Worm (Caenorhabditis elegans) whole organism, late embryonic: Measurements from ENCODE around the gene die-1.

Source experiments
- C38D4.7 ChIP-seq: fragments of 200-800 bp; sonication (Bioruptor generic); optimal IDR thresholded peaks from 2 replicates; lab custom pipeline; 2018; ENCODE audit warnings: mild to moderate bottlenecking, missing genetic modification characterization, moderate library complexity, missing compliant biosample characterization
- K09A11.1 ChIP-seq: sonication (generic microtip); optimal IDR thresholded peaks from 2 replicates; lab custom pipeline; 2017; ENCODE audit warnings: antibody characterized with exemption, mild to moderate bottlenecking, missing genetic modification characterization, missing compliant biosample characterization; ENCODE audit not compliant: insufficient read depth
- T23F11.4 ChIP-seq: fragments of 200-800 bp; sonication (Bioruptor generic); optimal IDR thresholded peaks from 2 replicates; lab custom pipeline; 2018; ENCODE audit warnings: mild to moderate bottlenecking, missing genetic modification characterization, missing compliant biosample characterization
- Y22D7AL.16 ChIP-seq: sonication (generic microtip); optimal IDR thresholded peaks from 2 replicates; lab custom pipeline; 2016; ENCODE audit warnings: missing genetic modification characterization, missing compliant biosample characterization
- ahr-1 ChIP-seq: sonication (generic microtip); optimal IDR thresholded peaks from 2 replicates; lab custom pipeline; 2016; ENCODE audit warnings: missing genetic modification characterization, missing compliant biosample characterization
- ceh-18 ChIP-seq: sonication (generic microtip); optimal IDR thresholded peaks from 2 replicates; lab custom pipeline; 2016; ENCODE audit warnings: missing genetic modification characterization, missing compliant biosample characterization
- ceh-19 ChIP-seq: fragments of 200-800 bp; sonication (Bioruptor generic); optimal IDR thresholded peaks from 2 replicates; lab custom pipeline; 2018; ENCODE audit warnings: mild to moderate bottlenecking, missing genetic modification characterization, missing compliant biosample characterization
- ceh-2 ChIP-seq: sonication (generic microtip); optimal IDR thresholded peaks from 2 replicates; lab custom pipeline; 2016; ENCODE audit warnings: missing genotype, missing genetic modification characterization, missing compliant biosample characterization
- ceh-24 ChIP-seq: sonication (generic microtip); optimal IDR thresholded peaks from 2 replicates; lab custom pipeline; 2016; ENCODE audit warnings: mild to moderate bottlenecking, missing genetic modification characterization, missing compliant biosample characterization
- ceh-30 ChIP-seq: fragments of 150-350 bp; optimal IDR thresholded peaks from 2 replicates; lab custom pipeline; 2014; ENCODE audit warnings: missing biosample characterization, missing genetic modification characterization
- ceh-31 ChIP-seq: sonication (generic microtip); optimal IDR thresholded peaks from 2 replicates; lab custom pipeline; 2016; ENCODE audit warnings: missing genetic modification characterization, missing compliant biosample characterization
- ceh-34 ChIP-seq: sonication (generic microtip); optimal IDR thresholded peaks from 2 replicates; lab custom pipeline; 2016; ENCODE audit warnings: mild to moderate bottlenecking, missing genetic modification characterization, missing compliant biosample characterization
- ceh-6 ChIP-seq: fragments of 200-800 bp; sonication (Bioruptor generic); optimal IDR thresholded peaks from 2 replicates; lab custom pipeline; 2018; ENCODE audit warnings: mild to moderate bottlenecking, missing genetic modification characterization, missing compliant biosample characterization
- dmd-4 ChIP-seq: sonication (generic microtip); optimal IDR thresholded peaks from 2 replicates; lab custom pipeline; 2016; ENCODE audit warnings: borderline replicate concordance, missing genetic modification characterization, missing compliant biosample characterization
- elt-4 ChIP-seq: sonication (generic microtip); optimal IDR thresholded peaks from 2 replicates; lab custom pipeline; 2016; ENCODE audit warnings: missing genetic modification characterization, missing compliant biosample characterization
- fkh-10 ChIP-seq: fragments of 150-350 bp; optimal IDR thresholded peaks from 2 replicates; lab custom pipeline; 2014; ENCODE audit warnings: missing biosample characterization, missing genetic modification reagents, missing genetic modification characterization
- fkh-6 ChIP-seq: sonication (generic microtip); optimal IDR thresholded peaks from 2 replicates; lab custom pipeline; 2016; ENCODE audit warnings: missing genetic modification characterization, missing compliant biosample characterization
- hlh-8 ChIP-seq: sonication (generic microtip); optimal IDR thresholded peaks from 2 replicates; lab custom pipeline; 2016; ENCODE audit warnings: missing genotype, missing genetic modification characterization, missing compliant biosample characterization
- lim-6 ChIP-seq: sonication (generic microtip); optimal IDR thresholded peaks from 2 replicates; lab custom pipeline; 2016; ENCODE audit warnings: missing genetic modification characterization, missing compliant biosample characterization
- madf-2 ChIP-seq: sonication (generic microtip); optimal IDR thresholded peaks from 2 replicates; lab custom pipeline; 2017; ENCODE audit warnings: missing genetic modification characterization, missing compliant biosample characterization
- nfya-1 ChIP-seq: sonication (generic microtip); optimal IDR thresholded peaks from 2 replicates; lab custom pipeline; 2017; ENCODE audit warnings: missing genetic modification characterization, mild to moderate bottlenecking, missing compliant biosample characterization, antibody characterized with exemption, moderate library complexity
- nhr-232 ChIP-seq: sonication (generic microtip); optimal IDR thresholded peaks from 2 replicates; lab custom pipeline; 2016; ENCODE audit warnings: missing genetic modification characterization, missing compliant biosample characterization
- odd-2 ChIP-seq: sonication (generic microtip); optimal IDR thresholded peaks from 2 replicates; lab custom pipeline; 2017; ENCODE audit warnings: antibody characterized with exemption, mild to moderate bottlenecking, missing genetic modification characterization, missing compliant biosample characterization
- pha-4 ChIP-seq: fragments of 150-350 bp; optimal IDR thresholded peaks from 2 replicates; lab custom pipeline; 2018; ENCODE audit warnings: missing biosample characterization, missing genetic modification reagents, missing genetic modification characterization
- pqm-1 ChIP-seq: sonication (generic microtip); optimal IDR thresholded peaks from 2 replicates; lab custom pipeline; 2016; ENCODE audit warnings: missing genetic modification characterization, missing compliant biosample characterization
- pros-1 ChIP-seq: fragments of 150-350 bp; optimal IDR thresholded peaks from 2 replicates; lab custom pipeline; 2014; ENCODE audit warnings: missing biosample characterization, missing genetic modification reagents, missing genetic modification characterization
- ref-2 ChIP-seq: sonication (generic microtip); optimal IDR thresholded peaks from 2 replicates; lab custom pipeline; 2016; ENCODE audit warnings: missing genetic modification characterization, missing compliant biosample characterization
- rnt-1 ChIP-seq: sonication (generic microtip); optimal IDR thresholded peaks from 2 replicates; lab custom pipeline; 2016; ENCODE audit warnings: missing genetic modification characterization, missing compliant biosample characterization
- sdc-2 ChIP-seq: sonication (generic microtip); optimal IDR thresholded peaks from 2 replicates; lab custom pipeline; 2016; ENCODE audit warnings: missing genotype, missing genetic modification characterization, missing compliant biosample characterization
- sox-2 ChIP-seq: fragments of 200-800 bp; sonication (Bioruptor generic); IDR thresholded peaks from 2 replicates; pipeline ENCODE4 v1.3.6; 2022; ENCODE audit warnings: missing genetic modification reagents, missing genetic modification characterization, missing compliant biosample characterization
- sox-4 ChIP-seq: sonication (generic microtip); optimal IDR thresholded peaks from 2 replicates; lab custom pipeline; 2017; ENCODE audit warnings: mild to moderate bottlenecking, missing genetic modification characterization, inconsistent platforms, missing compliant biosample characterization
- unc-3 ChIP-seq, 2 experiments: fragments of 200-800 bp in 1 of 2; sonication (Bioruptor generic) in 1 of 2; sonication (generic microtip) in 1 of 2; conservative IDR thresholded peaks in 1 of 2; optimal IDR thresholded peaks in 1 of 2; 2 replicates each; pipeline versions ENCODE4 v1.3.6 to Lab custom; 2016 to 2022; ENCODE audit warnings: missing compliant biosample characterization in 2 of 2, missing genetic modification characterization in 2 of 2, missing genetic modification reagents in 1 of 2
- zip-5 ChIP-seq: sonication (generic microtip); optimal IDR thresholded peaks from 2 replicates; lab custom pipeline; 2016; ENCODE audit warnings: missing genetic modification characterization, missing compliant biosample characterization
- ztf-16 ChIP-seq: sonication (generic microtip); optimal IDR thresholded peaks from 2 replicates; lab custom pipeline; 2017; ENCODE audit warnings: missing genetic modification characterization, missing compliant biosample characterization

die-1 gene

DNA sequence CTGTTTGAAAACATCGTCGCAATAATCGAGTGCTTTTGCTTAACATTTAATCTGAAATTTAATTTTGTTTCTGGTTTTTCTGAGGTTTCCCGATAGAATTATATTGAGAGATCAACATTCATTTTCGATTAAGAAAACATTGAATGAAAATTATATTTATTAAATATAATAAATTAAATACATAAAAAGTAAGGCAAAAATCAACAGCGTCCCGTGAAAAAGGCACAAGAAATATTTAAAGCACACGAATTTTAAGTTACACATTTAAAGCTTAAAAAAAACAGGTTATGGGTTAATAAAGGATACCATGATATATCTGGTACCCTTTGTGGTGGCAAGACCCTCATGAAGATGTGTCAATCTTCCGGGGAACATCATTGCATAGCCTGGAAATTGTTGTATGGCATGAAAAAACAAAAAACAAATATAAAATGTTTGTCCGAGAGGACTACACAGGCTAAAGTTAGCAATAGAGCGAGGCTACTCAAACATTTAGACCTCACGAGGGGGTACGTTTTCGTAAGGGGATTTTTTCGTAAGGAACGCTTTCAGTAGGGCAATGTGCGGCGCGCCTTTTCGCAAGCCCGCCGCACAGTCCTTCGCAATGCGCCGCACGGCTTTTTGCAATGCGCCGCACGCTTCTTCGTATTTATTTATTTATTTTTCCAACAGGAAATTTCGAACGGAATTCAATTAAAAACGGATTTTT lies 34.4 kb downstream of the die-1 start, which contains the start of gene mtcu-2 (continued):
- TF ChIP-seq ceh-2 (tag; lab: Kevin White, UChicago) (peak; percentile 53), ceh-18 (peak; percentile 45), sox-2 (GFP tag; lab: Robert Waterston, UW) (peak; percentile 73)

DNA sequence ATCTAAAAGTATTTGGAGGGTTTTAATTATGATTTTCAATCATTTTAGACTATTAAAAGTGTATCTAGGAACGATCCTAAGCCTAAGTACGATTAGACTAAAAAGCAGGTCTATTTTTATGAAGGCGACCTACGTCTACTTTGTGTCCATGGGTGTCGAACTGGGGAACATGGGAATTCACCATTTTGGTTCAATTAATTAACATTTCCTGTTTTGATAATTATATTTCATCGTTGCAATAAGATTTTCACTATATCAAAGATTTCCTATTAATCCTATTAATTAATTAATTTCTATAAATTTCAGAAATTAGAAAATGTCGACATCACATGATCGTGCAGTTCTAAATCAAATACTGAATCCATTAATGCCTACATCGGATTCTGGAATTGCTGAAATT lies 37.8 kb downstream of the die-1 start, which contains the start of gene ttc-36:
TSS of gene ttc-36 (plus strand) at position 301 of the 400 bp plus-strand sequence.
- TF ChIP-seq fkh-10 (GFP tag; lab: Kevin White, UChicago) = no peak
- TF ChIP-seq ceh-24 (tag; lab: Kevin White, UChicago) = no peak
- TF ChIP-seq pha-4 (tag; lab: Kevin White, UChicago) = no peak
- TF ChIP-seq hlh-8 (tag; lab: Kevin White, UChicago) = no peak
- TF ChIP-seq lim-6 (tag; lab: Kevin White, UChicago) = no peak
- no peak for TF ChIP-seq dmd-4 (tag; lab: Kevin White, UChicago)
- TF ChIP-seq ahr-1 (tag; lab: Kevin White, UChicago) = no peak
- no peak for TF ChIP-seq pqm-1 (tag; lab: Kevin White, UChicago)
- no peak for TF ChIP-seq elt-4 (tag; lab: Kevin White, UChicago)
- no peak for TF ChIP-seq rnt-1 (tag; lab: Kevin White, UChicago)
- TF ChIP-seq, all 69 proteins: peak for 0

DNA sequence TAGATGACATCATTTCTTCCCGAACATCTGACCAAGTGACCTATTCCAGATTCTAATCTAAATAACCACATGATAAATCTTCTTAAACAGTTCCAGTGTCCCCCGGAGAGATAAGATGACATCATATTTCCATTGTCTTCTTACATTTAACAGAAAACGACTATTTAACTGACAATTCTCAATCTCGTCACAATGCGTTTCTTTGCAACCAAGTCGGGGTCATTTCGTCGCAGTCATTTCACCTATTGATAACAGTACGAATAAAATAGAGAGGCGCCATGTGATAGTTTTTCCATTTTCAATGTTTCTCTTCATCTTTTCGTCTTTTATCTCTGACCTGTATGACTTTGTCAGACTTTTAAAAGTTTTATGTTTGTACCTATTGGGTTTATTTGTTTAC lies 38.7 kb downstream of the die-1 start:
- TF ChIP-seq lim-6 (tag; lab: Kevin White, UChicago) (no peak), dmd-4 (tag; lab: Kevin White, UChicago) (no peak), ceh-19 (GFP tag; lab: Kevin White, UChicago) (no peak), pros-1 (tag; lab: Kevin White, UChicago) (no peak), ceh-6 (GFP tag; lab: Kevin White, UChicago) (no peak), ceh-30 (no peak), rnt-1 (tag; lab: Kevin White, UChicago) (no peak), Y22D7AL.16 (tag; lab: Kevin White, UChicago) (no peak), K09A11.1 (no peak), T23F11.4 (no peak), ceh-31 (tag; lab: Kevin White, UChicago) (no peak), sox-4 (tag; lab: Kevin White, UChicago) (no peak), fkh-10 (GFP tag; lab: Kevin White, UChicago) (no peak), nfya-1 (tag; lab: Kevin White, UChicago) (no peak), ceh-24 (tag; lab: Kevin White, UChicago) (no peak), unc-3 (GFP tag; conservative IDR thresholded peaks at IDR 0.05; lab: Robert Waterston, UW) (no peak), unc-3 (tag; optimal IDR thresholded peaks at IDR 0.05; lab: Kevin White, UChicago) (no peak), ref-2 (tag; lab: Kevin White, UChicago) (no peak), C38D4.7 (GFP tag; lab: Kevin White, UChicago) (no peak), fkh-6 (tag; lab: Kevin White, UChicago) (no peak)

DNA sequence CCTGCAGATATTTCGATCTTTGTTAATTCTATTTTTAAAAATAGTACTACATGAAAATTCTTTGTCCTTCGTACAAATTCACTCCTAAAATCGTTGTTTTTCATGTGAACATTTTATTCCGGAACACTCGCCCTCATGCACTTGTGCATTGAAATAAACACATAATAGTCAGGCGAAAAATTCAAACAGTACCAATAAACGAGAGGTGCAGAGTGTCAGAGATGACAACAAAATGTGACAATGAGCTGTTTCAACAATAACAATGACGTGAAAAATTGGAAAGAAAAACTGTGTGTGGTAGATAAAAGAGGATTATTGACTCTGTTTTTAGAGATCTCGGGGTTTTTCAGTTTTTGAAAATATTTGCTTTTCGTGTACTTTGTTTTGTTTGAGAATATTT lies 39.5 kb downstream of the die-1 start, which contains the start of gene F52H3.6:
TSS of gene F52H3.6 (minus strand) at position 228 of the 400 bp plus-strand sequence.
- TF ChIP-seq ceh-34 (tag; lab: Kevin White, UChicago) (no peak), ztf-16 (tag; lab: Kevin White, UChicago) (no peak), zip-5 (tag; lab: Kevin White, UChicago) (no peak), nhr-232 (tag; lab: Kevin White, UChicago) (no peak), fkh-6 (tag; lab: Kevin White, UChicago) (no peak), sdc-2 (no peak), ahr-1 (tag; lab: Kevin White, UChicago) (no peak), odd-2 (tag; lab: Kevin White, UChicago) (no peak), T23F11.4 (no peak), madf-2 (tag; lab: Kevin White, UChicago) (no peak), elt-4 (tag; lab: Kevin White, UChicago) (no peak)
